Worm (Caenorhabditis elegans) whole organism, L4 larva: ENCODE measurements around the gene C44B9.3.

Experiments
- D1046.2 ChIP-seq: fragments of 200-800 bp; sonication (Bioruptor generic); IDR thresholded peaks from 2 replicates; pipeline ENCODE4 v1.3.6; 2022; ENCODE audit warnings: missing genetic modification characterization, missing compliant biosample characterization
- F37D6.2 ChIP-seq: sonication (generic microtip); optimal IDR thresholded peaks from 2 replicates; lab custom pipeline; 2016; ENCODE audit warnings: mild to moderate bottlenecking, missing genetic modification characterization, missing compliant biosample characterization
- F44E2.7 ChIP-seq: fragments of 200-800 bp; sonication (Bioruptor generic); IDR thresholded peaks from 2 replicates; pipeline ENCODE4 v2.1.2; 2022; ENCODE audit warnings: missing genetic modification characterization, missing compliant biosample characterization
- T20F7.1 ChIP-seq: fragments of 200-800 bp; sonication (Bioruptor generic); optimal IDR thresholded peaks from 2 replicates; lab custom pipeline; 2018; ENCODE audit warnings: mild to moderate bottlenecking, missing genetic modification characterization, missing compliant biosample characterization
- Y5F2A.4 ChIP-seq: fragments of 200-800 bp; sonication (Bioruptor generic); optimal IDR thresholded peaks from 2 replicates; lab custom pipeline; 2018; ENCODE audit warnings: mild to moderate bottlenecking, missing genetic modification characterization, missing compliant biosample characterization
- Y75B8A.6 ChIP-seq: fragments of 200-800 bp; sonication (Bioruptor generic); IDR thresholded peaks from 2 replicates; pipeline ENCODE4 v1.3.6; 2022; ENCODE audit warnings: missing genetic modification reagents, missing genetic modification characterization, missing compliant biosample characterization
- aha-1 ChIP-seq: fragments of 150-350 bp; peaks from one replicate; lab custom pipeline; 2014; ENCODE audit warnings: missing biosample characterization, missing genetic modification characterization
- ama-1 ChIP-seq: fragments of 150-350 bp; optimal IDR thresholded peaks from 2 replicates; lab custom pipeline; 2014; ENCODE audit warnings: inconsistent platforms, mixed read lengths
- ceh-44 ChIP-seq: fragments of 200-800 bp; sonication (Bioruptor generic); IDR thresholded peaks from 2 replicates; pipeline ENCODE4 v1.3.6; 2022; ENCODE audit warnings: missing genetic modification reagents, missing genetic modification characterization, missing compliant biosample characterization
- ces-1 ChIP-seq: fragments of 150-350 bp; sonication (generic microtip); optimal IDR thresholded peaks from 4 replicates; lab custom pipeline; 2014; ENCODE audit warnings: missing biosample characterization, missing genetic modification reagents, missing genetic modification characterization
- ctbp-1 ChIP-seq: fragments of 200-800 bp; sonication (Bioruptor generic); IDR thresholded peaks from 2 replicates; pipeline ENCODE4 v1.3.6; 2022; ENCODE audit warnings: missing genetic modification reagents, missing genetic modification characterization, missing compliant biosample characterization
- daf-19 ChIP-seq: fragments of 200-800 bp; sonication (Bioruptor generic); conservative IDR thresholded peaks from 2 replicates; pipeline ENCODE4 v1.3.6; 2022; ENCODE audit warnings: missing genetic modification characterization, missing compliant biosample characterization
- daf-8 ChIP-seq: fragments of 200-800 bp; sonication (Bioruptor generic); IDR thresholded peaks from 2 replicates; pipeline ENCODE4 v1.3.6; 2022; ENCODE audit warnings: missing genetic modification characterization, missing compliant biosample characterization
- dmd-6 ChIP-seq: fragments of 200-800 bp; sonication (Bioruptor generic); IDR thresholded peaks from 2 replicates; pipeline ENCODE4 v1.3.6; 2022; ENCODE audit warnings: missing genetic modification reagents, missing genetic modification characterization, missing compliant biosample characterization
- egl-27 ChIP-seq: sonication (generic microtip); optimal IDR thresholded peaks from 3 replicates; lab custom pipeline; 2017; ENCODE audit warnings: missing biosample characterization, missing genetic modification reagents, missing genetic modification characterization
- egl-43 ChIP-seq: fragments of 200-800 bp; sonication (Bioruptor generic); IDR thresholded peaks from 2 replicates; pipeline ENCODE4 v1.3.6; 2022; ENCODE audit warnings: missing genetic modification reagents, missing genetic modification characterization, missing compliant biosample characterization
- fos-1 ChIP-seq: fragments of 150-350 bp; optimal IDR thresholded peaks from 2 replicates; lab custom pipeline; 2014; ENCODE audit warnings: missing biosample characterization, missing genetic modification characterization
- hif-1 ChIP-seq, 2 experiments: sonication (generic microtip); optimal IDR thresholded peaks; 2 replicates each; lab custom pipeline; 2016 to 2017; ENCODE audit warnings: missing compliant biosample characterization in 2 of 2, missing genetic modification characterization in 2 of 2, missing genetic modification reagents in 2 of 2, missing genotype in 2 of 2, mild to moderate bottlenecking in 1 of 2
- hmg-1.1 ChIP-seq: fragments of 200-800 bp; sonication (Bioruptor generic); IDR thresholded peaks from 2 replicates; pipeline ENCODE4 v1.3.6; 2022; ENCODE audit warnings: missing genetic modification reagents, missing genetic modification characterization, missing compliant biosample characterization
- jun-1 ChIP-seq: fragments of 150-350 bp; optimal IDR thresholded peaks from 2 replicates; lab custom pipeline; 2014; ENCODE audit warnings: missing biosample characterization, missing genetic modification reagents, missing genetic modification characterization
- lim-7 ChIP-seq: fragments of 200-800 bp; sonication (Bioruptor generic); IDR thresholded peaks from 2 replicates; pipeline ENCODE4 v1.3.6; 2022; ENCODE audit warnings: missing genetic modification characterization, missing compliant biosample characterization
- lin-13 ChIP-seq: fragments of 150-350 bp; optimal IDR thresholded peaks from 2 replicates; lab custom pipeline; 2014; ENCODE audit warnings: missing biosample characterization, missing genetic modification reagents, missing genetic modification characterization
- lin-15B ChIP-seq: fragments of 150-350 bp; sonication (generic microtip); optimal IDR thresholded peaks from 3 replicates; lab custom pipeline; 2014; ENCODE audit warnings: missing biosample characterization, missing genetic modification characterization
- lin-38 ChIP-seq: fragments of 200-800 bp; sonication (Bioruptor generic); IDR thresholded peaks from 2 replicates; pipeline ENCODE4 v1.3.6; 2022; ENCODE audit warnings: missing genetic modification reagents, missing genetic modification characterization, missing compliant biosample characterization
- lin-39 ChIP-seq: fragments of 150-350 bp; optimal IDR thresholded peaks from 2 replicates; lab custom pipeline; 2014; ENCODE audit warnings: missing biosample characterization, missing genetic modification reagents, missing genetic modification characterization
- madf-5 ChIP-seq, 2 experiments: fragments of 200-800 bp; sonication (Bioruptor generic); IDR thresholded peaks; 2 replicates each; pipeline ENCODE4 v1.3.6; 2022; ENCODE audit warnings: missing compliant biosample characterization in 2 of 2, missing genetic modification characterization in 2 of 2
- mdl-1 ChIP-seq, 2 experiments: fragments of 150-350 bp in 1 of 2; sonication (generic microtip) in 1 of 2; optimal IDR thresholded peaks; 2 replicates each; lab custom pipeline; 2014 to 2017; ENCODE audit warnings: missing biosample characterization in 2 of 2, missing genetic modification characterization in 2 of 2
- mep-1 ChIP-seq: fragments of 150-350 bp; sonication (generic microtip); optimal IDR thresholded peaks from 3 replicates; lab custom pipeline; 2014; ENCODE audit warnings: missing biosample characterization, missing genetic modification characterization
- mes-2 ChIP-seq: sonication (generic microtip); optimal IDR thresholded peaks from 2 replicates; lab custom pipeline; 2016; ENCODE audit warnings: missing genotype, mild to moderate bottlenecking, missing genetic modification characterization, missing compliant biosample characterization; ENCODE audit not compliant: poor library complexity, severe bottlenecking
- nhr-102 ChIP-seq: sonication (generic microtip); optimal IDR thresholded peaks from 2 replicates; lab custom pipeline; 2016; ENCODE audit warnings: mild to moderate bottlenecking, missing genetic modification characterization, moderate library complexity, missing compliant biosample characterization
- nhr-11 ChIP-seq: fragments of 150-350 bp; optimal IDR thresholded peaks from 2 replicates; lab custom pipeline; 2014; ENCODE audit warnings: missing biosample characterization, missing genetic modification characterization
- nhr-237 ChIP-seq: sonication (generic microtip); optimal IDR thresholded peaks from 2 replicates; lab custom pipeline; 2017; ENCODE audit warnings: missing biosample characterization, missing genetic modification characterization
- nhr-42 ChIP-seq: fragments of 200-800 bp; sonication (Bioruptor generic); IDR thresholded peaks from 2 replicates; pipeline ENCODE4 v1.3.6; 2022; ENCODE audit warnings: missing genetic modification characterization, missing compliant biosample characterization
- nhr-48 ChIP-seq: sonication (generic microtip); optimal IDR thresholded peaks from 2 replicates; lab custom pipeline; 2016; ENCODE audit warnings: mild to moderate bottlenecking, missing genetic modification characterization, missing compliant biosample characterization
- nhr-6 ChIP-seq: fragments of 150-350 bp; optimal IDR thresholded peaks from 2 replicates; lab custom pipeline; 2014; ENCODE audit warnings: missing biosample characterization, missing genetic modification characterization
- rbr-2 ChIP-seq: sonication (generic microtip); optimal IDR thresholded peaks from 2 replicates; lab custom pipeline; 2016; ENCODE audit warnings: missing genotype, missing genetic modification characterization, missing compliant biosample characterization
- set-16 ChIP-seq: fragments of 200-800 bp; sonication (Bioruptor generic); IDR thresholded peaks from 2 replicates; pipeline ENCODE4 v1.3.6; 2022; ENCODE audit warnings: missing genetic modification reagents, missing genetic modification characterization, missing compliant biosample characterization
- tag-97 ChIP-seq: fragments of 200-800 bp; sonication (Bioruptor generic); IDR thresholded peaks from 2 replicates; pipeline ENCODE4 v1.3.6; 2022; ENCODE audit warnings: missing genetic modification characterization, missing compliant biosample characterization
- tra-1 ChIP-seq: fragments of 200-800 bp; sonication (Bioruptor generic); IDR thresholded peaks from 2 replicates; pipeline ENCODE4 v1.3.6; 2022; ENCODE audit warnings: missing genetic modification reagents, missing genetic modification characterization, missing compliant biosample characterization
- unc-39 ChIP-seq: sonication (generic microtip); optimal IDR thresholded peaks from 2 replicates; lab custom pipeline; 2017; ENCODE audit warnings: missing biosample characterization, missing genetic modification characterization
- zfp-2 ChIP-seq: sonication (generic microtip); optimal IDR thresholded peaks from 2 replicates; lab custom pipeline; 2016; ENCODE audit warnings: mild to moderate bottlenecking, missing genetic modification characterization, missing compliant biosample characterization
- zip-2 ChIP-seq: fragments of 150-350 bp; optimal IDR thresholded peaks from 2 replicates; lab custom pipeline; 2014; ENCODE audit warnings: missing biosample characterization, missing genetic modification characterization
- ztf-7 ChIP-seq: fragments of 150-350 bp; optimal IDR thresholded peaks from 2 replicates; lab custom pipeline; 2014; ENCODE audit warnings: missing biosample characterization, missing genetic modification characterization

C44B9.3 gene

ce11 chrIII:10856830-10857229 is 23.2 kb downstream of the C44B9.3 start (continued):
- TF ChIP-seq egl-43 (GFP tag; lab: Robert Waterston, UW) (no peak), F44E2.7 (GFP tag; lab: Robert Waterston, UW) (no peak), daf-8 (GFP tag; lab: Robert Waterston, UW) (no peak), nhr-11 (tag; lab: Kevin White, UChicago) (no peak), daf-19 (GFP tag; lab: Robert Waterston, UW) (no peak), ces-1 (GFP tag; lab: Kevin White, UChicago) (no peak), nhr-6 (tag; lab: Kevin White, UChicago) (no peak), dmd-6 (GFP tag; lab: Robert Waterston, UW) (peak; percentile 22; the same call in 1 of the 2 replicates), zfp-2 (tag; lab: Kevin White, UChicago) (no peak), T20F7.1 (GFP tag; lab: Kevin White, UChicago) (no peak), lin-13 (GFP tag; lab: Kevin White, UChicago) (no peak), hif-1 (tag; optimal IDR thresholded peaks at IDR 0.05; lab: Kevin White, UChicago) (peak in 1 of 2 experiments; percentile 72), ztf-7 (tag; lab: Kevin White, UChicago) (no peak), nhr-42 (0 out of 2 replicates have a peak, but pooled peaks have one; percentile 52), lin-39 (tag; lab: Kevin White, UChicago) (no peak)
- TF ChIP-seq, all 104 proteins: peak for 15

DNA sequence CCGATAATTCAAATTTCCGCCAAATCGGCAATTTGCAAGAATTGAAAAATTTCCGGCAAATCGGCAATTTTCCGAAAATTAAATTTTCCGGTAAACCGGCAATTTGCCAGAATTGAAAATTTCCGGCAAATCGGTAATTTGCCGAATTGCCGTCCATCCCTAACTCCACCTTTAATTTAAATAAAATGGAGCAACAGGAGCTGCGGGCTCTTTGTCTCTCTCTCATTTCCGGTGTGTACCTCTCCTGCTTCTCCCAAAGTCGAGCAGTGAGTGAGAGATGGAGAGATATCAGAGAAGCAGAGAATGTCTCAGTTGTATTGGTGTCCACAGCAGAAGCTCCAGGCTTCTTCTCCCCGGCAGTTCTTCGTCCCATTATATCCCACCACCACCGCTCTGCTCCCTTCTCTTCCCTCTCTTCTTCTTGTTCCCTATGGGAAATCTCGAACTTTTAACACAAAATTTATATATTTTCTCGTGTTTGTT is 24.5 kb downstream of the C44B9.3 start, which contains the start of gene Y39A1C.1:
Gene Y39A1C.1 (plus strand): TSS at position 51 of the 483 bp plus-strand sequence.
- TF ChIP-seq zip-2 (tag; lab: Kevin White, UChicago) (no peak), madf-5 (GFP tag; IDR thresholded peaks at IDR 0.05; lab: Robert Waterston, UW) (no peak), nhr-237 (tag; lab: Kevin White, UChicago) (no peak), set-16 (GFP tag; lab: Robert Waterston, UW) (0 out of 2 replicates have a peak, but pooled peaks have one; percentile 17), nhr-48 (tag; lab: Kevin White, UChicago) (no peak), tra-1 (GFP tag; lab: Robert Waterston, UW) (0 out of 2 replicates have a peak, but pooled peaks have one; percentile 30), mep-1 (tag; lab: Kevin White, UChicago) (no peak), Y75B8A.6 (no peak), nhr-102 (no peak), dmd-6 (GFP tag; lab: Robert Waterston, UW) (no peak), mes-2 (tag; lab: Kevin White, UChicago) (peak; percentile 54), unc-39 (no peak), aha-1 (tag; lab: Kevin White, UChicago) (peak; percentile 8), ceh-44 (GFP tag; lab: Robert Waterston, UW) (no peak), mdl-1 (tag; optimal IDR thresholded peaks at IDR 0.05; lab: Kevin White, UChicago) (no peak), Y5F2A.4 (GFP tag; lab: Kevin White, UChicago) (no peak), F37D6.2 (tag; lab: Kevin White, UChicago) (no peak), lin-15B (tag; lab: Kevin White, UChicago) (no peak), ama-1 (lab: Kevin White, UChicago) (no peak), tag-97 (GFP tag; lab: Robert Waterston, UW) (no peak), D1046.2 (GFP tag; lab: Robert Waterston, UW) (no peak), lim-7 (GFP tag; lab: Robert Waterston, UW) (no peak), ctbp-1 (GFP tag; lab: Robert Waterston, UW) (no peak; the same call in 1 of the 2 replicates), jun-1 (tag; lab: Kevin White, UChicago) (no peak), rbr-2 (tag; lab: Kevin White, UChicago) (peak; percentile 15), lin-38 (GFP tag; lab: Robert Waterston, UW) (no peak), fos-1 (tag; lab: Kevin White, UChicago) (no peak), hmg-1.1 (GFP tag; lab: Robert Waterston, UW) (peak; percentile 55; the same call in 1 of the 2 replicates), egl-27 (tag; lab: Kevin White, UChicago) (no peak), hif-1 (tag; optimal IDR thresholded peaks at IDR 0.05; lab: Kevin White, UChicago) (no peak)
